Fruit fly (Drosophila melanogaster) whole organism, embryonic: ENCODE results near the gene ind.

Experiments
- ATbp ChIP-seq: fragments of 200-800 bp; sonication (Bioruptor generic); optimal IDR thresholded peaks from 2 replicates; lab custom pipeline; 2017; ENCODE audit warnings: missing biosample characterization, mild to moderate bottlenecking, missing genetic modification characterization, missing genetic modification reagents
- Adf1 ChIP-seq: fragments of 200-800 bp; sonication (Bioruptor generic); IDR thresholded peaks from 2 replicates; pipeline ENCODE4 v1.3.6; 2022; ENCODE audit warnings: missing biosample characterization, missing genetic modification characterization
- Atf-2 ChIP-seq: fragments of 200-800 bp; sonication (Bioruptor generic); optimal IDR thresholded peaks from 2 replicates; lab custom pipeline; 2016; ENCODE audit warnings: missing biosample characterization, missing genetic modification characterization
- Bgb ChIP-seq: fragments of 200-800 bp; sonication (Bioruptor generic); IDR thresholded peaks from 2 replicates; pipeline ENCODE4 v1.3.6; 2022; ENCODE audit warnings: missing biosample characterization, missing genetic modification characterization; ENCODE audit not compliant: partially characterized antibody
- BtbVII ChIP-seq: fragments of 200-800 bp; sonication (Bioruptor generic); optimal IDR thresholded peaks from 3 replicates; lab custom pipeline; 2017; ENCODE audit warnings: missing biosample characterization, mild to moderate bottlenecking, missing genetic modification characterization
- CG1024 ChIP-seq: fragments of 200-800 bp; sonication (Bioruptor generic); IDR thresholded peaks from 2 replicates; pipeline ENCODE4 v1.3.6; 2022; ENCODE audit warnings: missing biosample characterization, missing genetic modification characterization
- CG11398 ChIP-seq: fragments of 200-800 bp; sonication (Bioruptor generic); optimal IDR thresholded peaks from 2 replicates; lab custom pipeline; 2016; ENCODE audit warnings: missing biosample characterization, missing genetic modification characterization
- CG12299 ChIP-seq: fragments of 200-800 bp; sonication (Bioruptor generic); optimal IDR thresholded peaks from 2 replicates; lab custom pipeline; 2018; ENCODE audit warnings: missing biosample characterization, mild to moderate bottlenecking, missing genetic modification characterization
- CG12391 ChIP-seq: fragments of 200-800 bp; sonication (Bioruptor generic); optimal IDR thresholded peaks from 3 replicates; lab custom pipeline; 2018; ENCODE audit warnings: missing biosample characterization, mild to moderate bottlenecking, missing genetic modification characterization, moderate library complexity
- CG13424 ChIP-seq: fragments of 200-800 bp; sonication (Bioruptor generic); optimal IDR thresholded peaks from 2 replicates; lab custom pipeline; 2019; ENCODE audit warnings: missing biosample characterization, mild to moderate bottlenecking, missing genetic modification characterization, moderate library complexity
- CG13624 ChIP-seq: fragments of 200-800 bp; sonication (Bioruptor generic); optimal IDR thresholded peaks from 2 replicates; lab custom pipeline; 2016; ENCODE audit warnings: missing biosample characterization, missing genetic modification characterization
- CG14667 ChIP-seq: fragments of 200-800 bp; sonication (Bioruptor generic); IDR thresholded peaks from 2 replicates; pipeline ENCODE4 v1.3.6; 2022; ENCODE audit warnings: missing biosample characterization, missing genetic modification characterization
- CG1647 ChIP-seq: fragments of 200-800 bp; sonication (Bioruptor generic); optimal IDR thresholded peaks from 3 replicates; lab custom pipeline; 2016; ENCODE audit warnings: missing biosample characterization, missing genetic modification characterization
- CG16815 ChIP-seq: fragments of 200-800 bp; sonication (Bioruptor generic); optimal IDR thresholded peaks from 3 replicates; lab custom pipeline; 2017; ENCODE audit warnings: missing biosample characterization, mild to moderate bottlenecking, missing genetic modification characterization
- CG1792 ChIP-seq: fragments of 200-800 bp; sonication (Bioruptor generic); optimal IDR thresholded peaks from 2 replicates; lab custom pipeline; 2016; ENCODE audit warnings: missing biosample characterization, missing genetic modification characterization
- CG3847 ChIP-seq: fragments of 200-800 bp; sonication (Bioruptor generic); IDR thresholded peaks from 2 replicates; pipeline ENCODE4 v1.3.6; 2022; ENCODE audit warnings: missing biosample characterization, missing genetic modification characterization
- CG6272 ChIP-seq: fragments of 200-800 bp; sonication (Bioruptor generic); IDR thresholded peaks from 2 replicates; pipeline ENCODE4 v1.3.6; 2022; ENCODE audit warnings: missing biosample characterization, missing genetic modification characterization
- CG6791 ChIP-seq: fragments of 200-800 bp; sonication (Bioruptor generic); IDR thresholded peaks from 3 replicates; pipeline ENCODE4 v1.3.6; 2022; ENCODE audit warnings: missing biosample characterization, missing genetic modification characterization; ENCODE audit not compliant: partially characterized antibody
- CG7839 ChIP-seq: fragments of 200-800 bp; sonication (Bioruptor generic); optimal IDR thresholded peaks from 3 replicates; lab custom pipeline; 2018; ENCODE audit warnings: missing biosample characterization, mild to moderate bottlenecking, missing genetic modification characterization, moderate library complexity
- CG8281 ChIP-seq: fragments of 200-800 bp; sonication (Bioruptor generic); optimal IDR thresholded peaks from 2 replicates; lab custom pipeline; 2018; ENCODE audit warnings: missing biosample characterization, mild to moderate bottlenecking, missing genetic modification characterization, moderate library complexity
- CG9932 ChIP-seq: fragments of 200-800 bp; sonication (Bioruptor generic); IDR thresholded peaks from 2 replicates; pipeline ENCODE4 v1.3.6; 2022; ENCODE audit warnings: missing biosample characterization, missing genetic modification characterization
- CoRest ChIP-seq: fragments of 200-800 bp; sonication (Bioruptor generic); optimal IDR thresholded peaks from 3 replicates; lab custom pipeline; 2018; ENCODE audit warnings: missing biosample characterization, mild to moderate bottlenecking, missing genetic modification characterization, moderate library complexity
- CrebB ChIP-seq: fragments of 200-800 bp; sonication (Bioruptor generic); optimal IDR thresholded peaks from 3 replicates; lab custom pipeline; 2018; ENCODE audit warnings: missing biosample characterization, mild to moderate bottlenecking, missing genetic modification characterization
- GATAe ChIP-seq: fragments of 200-800 bp; sonication (Bioruptor generic); conservative IDR thresholded peaks from 2 replicates; pipeline ENCODE4 v1.3.6; 2022; ENCODE audit warnings: missing biosample characterization, missing genetic modification characterization
- Gug ChIP-seq: fragments of 200-800 bp; sonication (Bioruptor generic); IDR thresholded peaks from 4 replicates; pipeline ENCODE4 v1.3.6; 2022; ENCODE audit warnings: missing biosample characterization, missing genetic modification characterization
- H2.0 ChIP-seq: fragments of 200-800 bp; sonication (Bioruptor generic); IDR thresholded peaks from 2 replicates; pipeline ENCODE4 v1.3.6; 2022; ENCODE audit warnings: missing biosample characterization, missing genetic modification characterization
- HLH4C ChIP-seq: fragments of 200-800 bp; sonication (Bioruptor generic); IDR thresholded peaks from 3 replicates; pipeline ENCODE4 v1.3.6; 2022; ENCODE audit warnings: missing biosample characterization, missing genetic modification characterization; ENCODE audit not compliant: partially characterized antibody
- Hr51 ChIP-seq, 2 experiments: fragments of 200-800 bp; sonication (Bioruptor generic); optimal IDR thresholded peaks; 2 replicates in 1 of 2; 3 replicates in 1 of 2; lab custom pipeline; 2016 to 2018; ENCODE audit warnings: missing biosample characterization in 2 of 2, missing genetic modification characterization in 2 of 2, mild to moderate bottlenecking in 1 of 2, moderate library complexity in 1 of 2
- Hsf ChIP-seq: fragments of 200-800 bp; sonication (Bioruptor generic); optimal IDR thresholded peaks from 3 replicates; lab custom pipeline; 2016; ENCODE audit warnings: missing biosample characterization, missing genetic modification characterization
- Max ChIP-seq: fragments of 200-800 bp; sonication (Bioruptor generic); optimal IDR thresholded peaks from 2 replicates; lab custom pipeline; 2016; ENCODE audit warnings: missing biosample characterization, mild to moderate bottlenecking, missing genetic modification characterization
- Sox100B ChIP-seq: fragments of 200-800 bp; sonication (Bioruptor generic); optimal IDR thresholded peaks from 3 replicates; lab custom pipeline; 2018; ENCODE audit warnings: missing biosample characterization, mild to moderate bottlenecking, missing genetic modification characterization
- cato ChIP-seq: fragments of 200-800 bp; sonication (Bioruptor generic); optimal IDR thresholded peaks from 2 replicates; lab custom pipeline; 2016; ENCODE audit warnings: missing biosample characterization, missing genetic modification characterization, borderline replicate concordance
- cwo ChIP-seq: fragments of 200-800 bp; sonication (Bioruptor generic); optimal IDR thresholded peaks from 3 replicates; lab custom pipeline; 2017; ENCODE audit warnings: missing biosample characterization, missing genetic modification characterization, mild to moderate bottlenecking, moderate library complexity, missing genetic modification reagents
- exex ChIP-seq: fragments of 200-800 bp; sonication (Bioruptor generic); optimal IDR thresholded peaks from 4 replicates; lab custom pipeline; 2018; ENCODE audit warnings: missing biosample characterization, mild to moderate bottlenecking, missing genetic modification characterization, moderate library complexity
- fd3F ChIP-seq: fragments of 200-800 bp; sonication (Bioruptor generic); optimal IDR thresholded peaks from 2 replicates; lab custom pipeline; 2018; ENCODE audit warnings: missing biosample characterization, mild to moderate bottlenecking, missing genetic modification characterization, moderate library complexity
- gce ChIP-seq: fragments of 200-800 bp; sonication (Bioruptor generic); IDR thresholded peaks from 3 replicates; pipeline ENCODE4 v1.3.6; 2022; ENCODE audit warnings: missing biosample characterization, missing genetic modification characterization
- gro ChIP-seq: fragments of 200-800 bp; sonication (Bioruptor generic); optimal IDR thresholded peaks from 2 replicates; lab custom pipeline; 2016; ENCODE audit warnings: missing biosample characterization, missing genetic modification characterization
- ind ChIP-seq: fragments of 200-800 bp; sonication (Bioruptor generic); optimal IDR thresholded peaks from 3 replicates; lab custom pipeline; 2016; ENCODE audit warnings: missing biosample characterization, missing genetic modification characterization
- kni ChIP-seq: fragments of 200-800 bp; sonication (Bioruptor generic); optimal IDR thresholded peaks from 3 replicates; lab custom pipeline; 2017; ENCODE audit warnings: mild to moderate bottlenecking, missing biosample characterization, missing genetic modification reagents, missing genetic modification characterization
- lmd ChIP-seq: fragments of 200-800 bp; sonication (Bioruptor generic); IDR thresholded peaks from 2 replicates; pipeline ENCODE4 v1.3.6; 2022; ENCODE audit warnings: missing biosample characterization, missing genetic modification characterization
- luna ChIP-seq: fragments of 200-800 bp; sonication (Bioruptor generic); optimal IDR thresholded peaks from 2 replicates; lab custom pipeline; 2016; ENCODE audit warnings: missing biosample characterization, missing genetic modification characterization
- mam ChIP-seq: fragments of 200-800 bp; sonication (Bioruptor generic); optimal IDR thresholded peaks from 3 replicates; lab custom pipeline; 2016; ENCODE audit warnings: missing biosample characterization, missing genetic modification characterization
- nmo ChIP-seq: fragments of 200-800 bp; sonication (Bioruptor generic); optimal IDR thresholded peaks from 2 replicates; lab custom pipeline; 2018; ENCODE audit warnings: missing biosample characterization, mild to moderate bottlenecking, missing genetic modification characterization, moderate library complexity
- pho ChIP-seq: fragments of 200-800 bp; sonication (Bioruptor generic); optimal IDR thresholded peaks from 2 replicates; lab custom pipeline; 2016; ENCODE audit warnings: missing biosample characterization, missing genetic modification characterization
- schlank ChIP-seq: fragments of 200-800 bp; sonication (Bioruptor generic); optimal IDR thresholded peaks from 2 replicates; lab custom pipeline; 2018; ENCODE audit warnings: missing biosample characterization, mild to moderate bottlenecking, missing genetic modification characterization
- stc ChIP-seq: fragments of 200-800 bp; sonication (Bioruptor generic); IDR thresholded peaks from 2 replicates; pipeline ENCODE4 v1.3.6; 2022; ENCODE audit warnings: missing biosample characterization, missing genetic modification characterization
- tap ChIP-seq: fragments of 200-800 bp; optimal IDR thresholded peaks from 3 replicates; lab custom pipeline; 2019; ENCODE audit warnings: missing biosample characterization, mild to moderate bottlenecking, missing genetic modification characterization, moderate library complexity
- unc-4 ChIP-seq: fragments of 200-800 bp; sonication (Bioruptor generic); IDR thresholded peaks from 2 replicates; pipeline ENCODE4 v1.3.6; 2022; ENCODE audit warnings: missing biosample characterization, missing genetic modification characterization; ENCODE audit not compliant: partially characterized antibody
- zfh1 ChIP-seq: fragments of 200-800 bp; sonication (Bioruptor generic); IDR thresholded peaks from 3 replicates; pipeline ENCODE4 v1.3.6; 2022; ENCODE audit warnings: missing biosample characterization, missing genetic modification characterization

ind gene

DNA sequence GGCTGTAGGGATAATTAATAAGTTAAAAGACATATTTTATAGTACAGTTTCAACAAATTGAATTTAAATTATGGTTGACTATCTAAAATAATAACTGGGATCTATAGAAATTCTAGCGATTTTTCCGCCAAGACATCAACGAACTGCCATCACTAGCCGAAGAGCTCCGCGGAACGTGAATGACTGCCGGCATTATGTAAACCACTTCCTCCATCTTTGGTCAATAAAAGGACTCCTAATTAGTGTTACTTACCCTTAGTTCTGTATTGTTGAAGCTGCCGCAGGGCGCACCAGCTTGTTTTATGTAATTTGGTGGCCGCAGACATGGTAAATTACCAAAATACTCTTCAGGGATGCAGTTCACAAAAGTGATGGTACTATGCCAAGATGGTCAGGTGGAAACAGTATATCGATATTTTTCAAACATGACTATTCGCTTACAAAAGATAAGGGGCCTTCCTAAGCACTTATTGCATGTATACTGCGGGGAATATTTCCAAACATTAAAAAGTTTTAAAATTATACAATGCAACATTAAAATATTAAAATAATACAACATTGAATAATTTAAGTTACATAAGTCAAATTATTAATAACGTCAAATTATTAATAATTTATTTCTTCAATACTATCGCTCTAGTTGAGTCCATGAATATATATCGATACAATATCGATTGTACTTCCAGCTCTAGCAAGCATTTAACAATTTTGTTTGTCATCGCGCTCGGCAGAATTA lies 44.3 kb downstream of the ind start, which contains the start of the genes mRpL39 and Prosbeta2 (continued):
- TF ChIP-seq Sox100B (GFP tag; lab: Kevin White, UChicago) (peak; percentile 58), mam (no peak), ind (GFP tag; lab: Kevin White, UChicago) (peak; percentile 34), GATAe (GFP tag; lab: Robert Waterston, UW) (no peak), luna (GFP tag; lab: Kevin White, UChicago) (no peak), CG9932 (GFP tag; lab: Robert Waterston, UW) (peak; percentile 74), schlank (tag; lab: Kevin White, UChicago) (no peak), CG1647 (GFP tag; lab: Kevin White, UChicago) (no peak), CG3847 (GFP tag; lab: Robert Waterston, UW) (peak; percentile 52), H2.0 (no peak), CG16815 (GFP tag; lab: Kevin White, UChicago) (no peak), CG1792 (GFP tag; lab: Kevin White, UChicago) (no peak), Adf1 (0 out of 2 replicates have a peak, but pooled peaks have one; percentile 23), CG6791 (GFP tag; lab: Robert Waterston, UW) (peak; percentile 81), nmo (GFP tag; lab: Kevin White, UChicago) (no peak), CG13624 (no peak), CG12299 (tag; lab: Kevin White, UChicago) (no peak), stc (GFP tag; lab: Robert Waterston, UW) (peak; percentile 62), Hr51 (GFP tag; optimal IDR thresholded peaks at IDR 0.05; lab: Kevin White, UChicago) (no peak), CG12391 (peak; percentile 10), ATbp (GFP tag; lab: Kevin White, UChicago) (peak; percentile 13), cato (no peak), Bgb (GFP tag; lab: Robert Waterston, UW) (peak; percentile 87), CrebB (no peak), CG7839 (peak; percentile 50), Max (GFP tag; lab: Kevin White, UChicago) (peak; percentile 64), kni (GFP tag; lab: Kevin White, UChicago) (no peak), CG1024 (peak; percentile 30; the same call in 1 of the 2 replicates), CG11398 (GFP tag; lab: Kevin White, UChicago) (no peak), Atf-2 (no peak), zfh1 (peak; percentile 68; the same call in 2 of the 3 replicates), tap (tag; lab: Kevin White, UChicago) (peak; percentile 32), BtbVII (GFP tag; lab: Kevin White, UChicago) (peak; percentile 20), HLH4C (GFP tag; lab: Robert Waterston, UW) (peak; percentile 92), CG8281 (tag; lab: Kevin White, UChicago) (no peak), CG14667 (peak; percentile 61), CG6272 (GFP tag; lab: Robert Waterston, UW) (peak; percentile 85), Gug (GFP tag; lab: Robert Waterston, UW) (peak; percentile 73; the same call in 3 of the 4 replicates), gce (GFP tag; lab: Robert Waterston, UW) (no peak), exex (tag; lab: Kevin White, UChicago) (no peak), fd3F (no peak), lmd (GFP tag; lab: Robert Waterston, UW) (peak; percentile 75), unc-4 (GFP tag; lab: Robert Waterston, UW) (peak; percentile 95), Hsf (GFP tag; lab: Kevin White, UChicago) (no peak), cwo (GFP tag; lab: Kevin White, UChicago) (no peak), pho (GFP tag; lab: Kevin White, UChicago) (no peak), CG13424 (tag; lab: Kevin White, UChicago) (no peak), CoRest (tag; lab: Kevin White, UChicago) (no peak), gro (GFP tag; lab: Kevin White, UChicago) (no peak)
